Worm (Caenorhabditis elegans): Measurements from ENCODE around the gene gcy-19.

ce11 chrII:3297914-3298313 lies 38.8 kb upstream of the gcy-19 start, which contains the start of gene btb-18:
- TF ChIP-seq unc-62 (GFP tag; optimal IDR thresholded peaks at IDR 0.05) (no peak), blmp-1 (tag; optimal IDR thresholded peaks at IDR 0.05; ENCODE audit: insufficient read depth) (no peak), nhr-23 (tag; optimal IDR thresholded peaks at IDR 0.05) (no peak), ceh-16 (tag; optimal IDR thresholded peaks at IDR 0.05) (no peak), nhr-11 (tag; optimal IDR thresholded peaks at IDR 0.05) (no peak), ZK546.5 (tag; optimal IDR thresholded peaks at IDR 0.05) (no peak)

Measured in whole organism, L2 larva.